Worm (Caenorhabditis elegans): ENCODE measurements around the gene C31H1.1.

- TF ChIP-seq unc-62 (GFP tag; optimal IDR thresholded peaks at IDR 0.05) (no peak), nhr-12 (tag; optimal IDR thresholded peaks at IDR 0.05) (no peak), unc-120 (tag; optimal IDR thresholded peaks at IDR 0.05; ENCODE audit: poor library complexity, severe bottlenecking) (no peak), lin-32 (GFP tag; optimal IDR thresholded peaks at IDR 0.05) (no peak), blmp-1 (tag; optimal IDR thresholded peaks at IDR 0.05) (no peak), unc-39 (tag; optimal IDR thresholded peaks at IDR 0.05) (no peak), pha-4 (tag; optimal IDR thresholded peaks at IDR 0.05) (no peak), lin-13 (tag; optimal IDR thresholded peaks at IDR 0.05) (no peak), nhr-28 (tag; optimal IDR thresholded peaks at IDR 0.05) (no peak), snpc-4 (tag; optimal IDR thresholded peaks at IDR 0.05) (no peak)
Measured at ce11 chrIV:5758695-5759094, 38.6 kb upstream of the C31H1.1 start.
